Fruit fly (Drosophila melanogaster): ENCODE data around the gene CG7768.
A peak's percentile ranks its signal among the peaks of the same experiment; 100 is the strongest.

Gene CG7768

dm6 chr3L:14217677-14218254, at the start of gene CG7768 (continued):
- peak; percentile 74 for TF ChIP-seq CG2120 (GFP tag; optimal IDR thresholded peaks at IDR 0.05)
- peak; percentile 22 for TF ChIP-seq sug (tag; optimal IDR thresholded peaks at IDR 0.05)
- TF ChIP-seq Sin3A (optimal IDR thresholded peaks at IDR 0.05), result no peak
- no peak for TF ChIP-seq az2 (GFP tag; optimal IDR thresholded peaks at IDR 0.05)
- TF ChIP-seq kni (GFP tag; optimal IDR thresholded peaks at IDR 0.05), result peak; percentile 18
- TF ChIP-seq CG14860 (GFP tag; IDR thresholded peaks at IDR 0.05; ENCODE audit: partially characterized antibody), result no peak
- TF ChIP-seq B-H1 (GFP tag; IDR thresholded peaks at IDR 0.05), result no peak
- peak; percentile 56 for TF ChIP-seq NfI (GFP tag; optimal IDR thresholded peaks at IDR 0.05)
- TF ChIP-seq phol (tag; optimal IDR thresholded peaks at IDR 0.05), result no peak
- no peak for TF ChIP-seq CG8388 (GFP tag; optimal IDR thresholded peaks at IDR 0.05)
- TF ChIP-seq grau (tag; optimal IDR thresholded peaks at IDR 0.05), result peak; percentile 37
- TF ChIP-seq CG31224 (GFP tag; IDR thresholded peaks at IDR 0.05), result 0 out of 2 replicates have a peak, but pooled peaks have one; percentile 20
- TF ChIP-seq Adf1 (GFP tag; IDR thresholded peaks at IDR 0.05), result 0 out of 2 replicates have a peak, but pooled peaks have one; percentile 25
- peak; percentile 36 for TF ChIP-seq CG31365 (tag; optimal IDR thresholded peaks at IDR 0.05)
- no peak for TF ChIP-seq Lim3 (GFP tag; IDR thresholded peaks at IDR 0.05)
- TF ChIP-seq psq (GFP tag; optimal IDR thresholded peaks at IDR 0.05), result no peak
- no peak for TF ChIP-seq Camta (GFP tag; optimal IDR thresholded peaks at IDR 0.05)
- no peak for TF ChIP-seq Dad (GFP tag; optimal IDR thresholded peaks at IDR 0.05)
- peak; percentile 79 for TF ChIP-seq CG15514 (GFP tag; optimal IDR thresholded peaks at IDR 0.05)
- TF ChIP-seq CG12659 (GFP tag; optimal IDR thresholded peaks at IDR 0.05), result peak; percentile 55
- TF ChIP-seq Optix (GFP tag; IDR thresholded peaks at IDR 0.05), result no peak
- TF ChIP-seq BtbVII (GFP tag; optimal IDR thresholded peaks at IDR 0.05), result peak; percentile 79
- no peak for TF ChIP-seq CG9932 (GFP tag; IDR thresholded peaks at IDR 0.05)
- TF ChIP-seq zen2 (GFP tag; IDR thresholded peaks at IDR 0.05; ENCODE audit: partially characterized antibody), result no peak
- peak; percentile 76 for TF ChIP-seq HHEX (GFP tag; optimal IDR thresholded peaks at IDR 0.05)
- TF ChIP-seq CG12155 (GFP tag; optimal IDR thresholded peaks at IDR 0.05), result peak; percentile 31
- TF ChIP-seq CG10654 (GFP tag; optimal IDR thresholded peaks at IDR 0.05), result peak; percentile 39
- peak; percentile 28 for TF ChIP-seq CG11723 (GFP tag; optimal IDR thresholded peaks at IDR 0.05)
- TF ChIP-seq CG3726 (GFP tag; IDR thresholded peaks at IDR 0.05), result no peak
- peak; percentile 41 for TF ChIP-seq sd (tag; optimal IDR thresholded peaks at IDR 0.05)
- no peak for TF ChIP-seq nerfin-2 (GFP tag; IDR thresholded peaks at IDR 0.05; ENCODE audit: partially characterized antibody)
- TF ChIP-seq CG4328 (GFP tag; optimal IDR thresholded peaks at IDR 0.05), result peak; percentile 45
- TF ChIP-seq tup (GFP tag; optimal IDR thresholded peaks at IDR 0.05), result no peak
- peak; percentile 18 for TF ChIP-seq CG12942 (GFP tag; optimal IDR thresholded peaks at IDR 0.05)
- TF ChIP-seq bbx (GFP tag; IDR thresholded peaks at IDR 0.05; ENCODE audit: partially characterized antibody), result no peak
- no peak for TF ChIP-seq NC2α (GFP tag; optimal IDR thresholded peaks at IDR 0.05)
- TF ChIP-seq unpg (GFP tag; optimal IDR thresholded peaks at IDR 0.05), result peak; percentile 61
- peak; percentile 84 for TF ChIP-seq fd3F (GFP tag; optimal IDR thresholded peaks at IDR 0.05)
- TF ChIP-seq hbn (GFP tag; IDR thresholded peaks at IDR 0.05; ENCODE audit: partially characterized antibody), result no peak
- no peak for TF ChIP-seq da (GFP tag; optimal IDR thresholded peaks at IDR 0.05)
- peak; percentile 54; the same call in 1 of the 2 replicates for TF ChIP-seq CG10321 (GFP tag; IDR thresholded peaks at IDR 0.05)
- peak; percentile 60 for TF ChIP-seq CG15696 (tag; optimal IDR thresholded peaks at IDR 0.05)
- no peak for TF ChIP-seq sima (GFP tag; optimal IDR thresholded peaks at IDR 0.05)
- peak; percentile 47; the same call in 1 of the 2 replicates for TF ChIP-seq E2f2 (GFP tag; IDR thresholded peaks at IDR 0.05)

All from whole organism, embryonic.